Worm (Caenorhabditis elegans): Measurements from ENCODE around the gene F21G4.1.

DNA sequence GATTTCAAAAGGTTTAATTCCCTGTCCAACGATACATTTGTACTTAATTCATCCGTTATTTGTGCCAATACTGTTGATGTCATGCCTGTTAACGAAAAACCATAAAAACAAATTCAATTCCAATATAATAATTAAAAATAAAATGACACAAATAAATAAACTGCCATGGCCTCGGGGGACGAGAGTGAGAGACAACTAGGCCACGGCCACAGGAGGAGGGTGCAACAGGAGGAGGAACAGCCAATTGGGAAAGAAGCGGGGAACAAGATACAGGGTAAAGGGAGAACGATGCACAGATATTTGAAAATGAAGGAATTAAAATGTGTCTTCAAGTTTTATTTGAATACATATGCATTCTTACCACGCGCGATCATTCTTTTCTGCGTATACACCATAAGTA lies 25.2 kb upstream of the F21G4.1 start, which contains the start of gene F21G4.6:
- no peak for TF ChIP-seq unc-62 (GFP tag; optimal IDR thresholded peaks at IDR 0.05)
- no peak for TF ChIP-seq lin-11 (tag; optimal IDR thresholded peaks at IDR 0.05)
- no peak for TF ChIP-seq fos-1 (tag; optimal IDR thresholded peaks at IDR 0.05)
